Fruit fly (Drosophila melanogaster) whole organism, embryonic: Measurements from ENCODE around the gene mia.

Source experiments
- CG13296 ChIP-seq: fragments of 200-800 bp; sonication (Bioruptor generic); optimal IDR thresholded peaks from 3 replicates; lab custom pipeline; 2018; ENCODE audit warnings: missing biosample characterization, mild to moderate bottlenecking, missing genetic modification characterization
- CG14667 ChIP-seq: fragments of 200-800 bp; sonication (Bioruptor generic); IDR thresholded peaks from 2 replicates; pipeline ENCODE4 v1.3.6; 2022; ENCODE audit warnings: missing biosample characterization, missing genetic modification characterization
- CG6791 ChIP-seq: fragments of 200-800 bp; sonication (Bioruptor generic); IDR thresholded peaks from 3 replicates; pipeline ENCODE4 v1.3.6; 2022; ENCODE audit warnings: missing biosample characterization, missing genetic modification characterization; ENCODE audit not compliant: partially characterized antibody
- Eip74EF ChIP-seq, 2 experiments: fragments of 200-800 bp in 1 of 2; fragments of >200 bp in 1 of 2; sonication (Bioruptor generic) in 1 of 2; optimal IDR thresholded peaks; 2 replicates each; lab custom pipeline; 2017 to 2019; ENCODE audit warnings: missing biosample characterization in 2 of 2, missing genetic modification characterization in 2 of 2, mild to moderate bottlenecking in 1 of 2, moderate library complexity in 1 of 2
- Hmr ChIP-seq: fragments of 200-800 bp; sonication (Bioruptor generic); optimal IDR thresholded peaks from 3 replicates; lab custom pipeline; 2017; ENCODE audit warnings: mild to moderate bottlenecking, missing biosample characterization, missing genetic modification reagents, missing genetic modification characterization
- NK7.1 ChIP-seq: fragments of 200-800 bp; sonication (Bioruptor generic); optimal IDR thresholded peaks from 3 replicates; lab custom pipeline; 2016; ENCODE audit warnings: missing biosample characterization, missing genetic modification characterization
- fd64A ChIP-seq: fragments of 200-800 bp; sonication (Bioruptor generic); optimal IDR thresholded peaks from 3 replicates; lab custom pipeline; 2018; ENCODE audit warnings: missing biosample characterization, mild to moderate bottlenecking, missing genetic modification characterization
- gem ChIP-seq: fragments of 200-800 bp; sonication (Bioruptor generic); optimal IDR thresholded peaks from 2 replicates; lab custom pipeline; 2019; ENCODE audit warnings: missing biosample characterization, mild to moderate bottlenecking, missing genetic modification characterization, moderate library complexity
- pan ChIP-seq, 4 experiments: fragments of >200 bp in 3 of 4; fragments of 200-800 bp in 1 of 4; sonication (Bioruptor generic) in 1 of 4; optimal IDR thresholded peaks in 3 of 4; IDR thresholded peaks in 1 of 4; 2 replicates each; pipeline versions ENCODE4 v1.3.6 to Lab custom; 2017 to 2022; ENCODE audit warnings: missing biosample characterization in 2 of 4, missing genetic modification characterization in 2 of 4, mixed read lengths in 1 of 4
- sug ChIP-seq: fragments of 200-800 bp; optimal IDR thresholded peaks from 2 replicates; lab custom pipeline; 2019; ENCODE audit warnings: missing biosample characterization, mild to moderate bottlenecking, missing genetic modification characterization, moderate library complexity

DNA sequence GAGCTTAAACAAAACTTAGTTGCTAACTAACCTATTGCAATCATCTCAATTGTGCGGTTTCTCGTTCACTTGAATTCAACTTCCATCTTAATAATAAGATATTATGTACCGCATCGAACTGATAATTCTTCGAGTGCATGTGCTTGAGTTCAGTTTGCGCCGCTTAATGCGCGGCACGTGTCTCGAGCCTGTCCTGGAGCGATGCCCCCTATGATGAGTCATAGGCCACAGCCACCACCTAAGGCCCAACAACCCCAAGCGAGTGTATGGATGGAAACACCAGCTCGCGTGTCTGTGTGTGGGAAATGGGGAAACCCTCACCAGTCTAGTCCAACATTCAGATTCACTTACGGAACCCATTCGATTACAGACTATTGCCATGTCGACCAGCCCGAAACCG lies 22.9 kb upstream of the mia start:
- no peak for TF ChIP-seq NK7.1 (GFP tag; lab: Kevin White, UChicago)
- TF ChIP-seq Hmr: no peak
- TF ChIP-seq CG6791 (GFP tag; lab: Robert Waterston, UW): no peak
- no peak for TF ChIP-seq pan (optimal IDR thresholded peaks at IDR 0.05; lab: Kevin White, UChicago)
- TF ChIP-seq pan (GFP tag; optimal IDR thresholded peaks at IDR 0.05 in 1 of 2, IDR thresholded peaks at IDR 0.05 in 1 of 2): no peak
- no peak for TF ChIP-seq gem (tag; lab: Kevin White, UChicago)
- TF ChIP-seq fd64A (GFP tag; lab: Kevin White, UChicago): no peak
- TF ChIP-seq CG13296 (GFP tag; lab: Kevin White, UChicago): no peak
- no peak for TF ChIP-seq sug (tag; lab: Kevin White, UChicago)
- TF ChIP-seq Eip74EF (GFP tag; optimal IDR thresholded peaks at IDR 0.05; lab: Kevin White, UChicago): no peak
- no peak for TF ChIP-seq CG14667 (GFP tag; lab: Robert Waterston, UW)
